Worm (Caenorhabditis elegans) whole organism, midembryonic: ENCODE data around the gene haf-2.

Source experiments
- T22C8.4 ChIP-seq: fragments of 200-800 bp; sonication (Bioruptor generic); IDR thresholded peaks from 2 replicates; pipeline ENCODE4 v1.3.6; 2022; ENCODE audit warnings: missing genetic modification characterization, missing compliant biosample characterization
- cog-1 ChIP-seq: sonication (generic microtip); optimal IDR thresholded peaks from 2 replicates; lab custom pipeline; 2016; ENCODE audit warnings: missing genetic modification characterization, missing compliant biosample characterization

ce11 chrII:7379021-7379420, 22.8 kb upstream of the haf-2 start, which contains the start of gene C07D10.6:
- TF ChIP-seq T22C8.4: no peak
- TF ChIP-seq cog-1 (tag; lab: Kevin White, UChicago): no peak
